Worm (Caenorhabditis elegans) whole organism, L3 larva: ENCODE data around the gene srx-116.

Experiments used
- ceh-9 ChIP-seq: sonication (generic microtip); optimal IDR thresholded peaks from 2 replicates; lab custom pipeline; 2018; ENCODE audit warnings: missing biosample characterization, missing genetic modification characterization
- pha-4 ChIP-seq: fragments of 150-350 bp; optimal IDR thresholded peaks from 2 replicates; lab custom pipeline; 2014; ENCODE audit warnings: missing biosample characterization, missing genetic modification reagents, missing genetic modification characterization
- zag-1 ChIP-seq: fragments of 150-350 bp; optimal IDR thresholded peaks from 2 replicates; lab custom pipeline; 2014; ENCODE audit warnings: missing biosample characterization, missing genetic modification characterization

DNA sequence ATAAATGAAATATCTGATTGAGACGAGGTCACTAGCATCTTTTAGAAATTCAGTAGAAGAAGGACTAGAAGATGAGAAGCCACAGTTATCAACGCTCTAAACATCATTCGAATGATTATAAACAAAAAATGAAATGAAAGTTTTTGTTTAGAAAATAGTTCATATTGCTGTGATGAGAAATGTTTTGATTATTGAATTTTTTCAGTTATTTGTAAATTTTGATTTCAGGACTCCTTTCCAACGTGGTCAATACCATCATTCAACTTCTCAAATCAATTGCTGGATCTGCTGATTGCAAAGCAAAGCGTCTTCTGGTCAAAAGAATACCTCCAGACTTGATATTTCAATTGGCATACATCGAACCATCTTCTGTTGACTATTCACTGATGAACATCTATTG lies 12.6 kb upstream of the srx-116 start, which contains the start of gene W05B10.6:
- TF ChIP-seq zag-1 (tag; lab: Kevin White, UChicago) (no peak), pha-4 (no peak), ceh-9 (tag; lab: Kevin White, UChicago) (no peak)
